Worm (Caenorhabditis elegans) whole organism, midembryonic: ENCODE measurements around the gene pfd-1.

ENCODE experiments used
- T22C8.4 ChIP-seq: fragments of 200-800 bp; sonication (Bioruptor generic); IDR thresholded peaks from 2 replicates; pipeline ENCODE4 v1.3.6; 2022; ENCODE audit warnings: missing genetic modification characterization, missing compliant biosample characterization
- cog-1 ChIP-seq: sonication (generic microtip); optimal IDR thresholded peaks from 2 replicates; lab custom pipeline; 2016; ENCODE audit warnings: missing genetic modification characterization, missing compliant biosample characterization
- flt-1 ChIP-seq: fragments of 200-800 bp; sonication (Bioruptor generic); IDR thresholded peaks from 2 replicates; pipeline ENCODE4 v1.3.6; 2022; ENCODE audit warnings: missing genetic modification characterization, missing compliant biosample characterization
- klf-2 ChIP-seq: fragments of 200-800 bp; sonication (Bioruptor generic); conservative IDR thresholded peaks from 2 replicates; pipeline ENCODE4 v1.3.6; 2022; ENCODE audit warnings: missing genetic modification reagents, missing genetic modification characterization, missing compliant biosample characterization
- med-1 ChIP-seq: sonication (generic microtip); optimal IDR thresholded peaks from 2 replicates; lab custom pipeline; 2017; ENCODE audit warnings: missing genetic modification characterization, mild to moderate bottlenecking, missing compliant biosample characterization, antibody characterized with exemption, missing genetic modification reagents; ENCODE audit not compliant: insufficient read depth
- ref-1 ChIP-seq: fragments of 200-800 bp; sonication (Bioruptor generic); conservative IDR thresholded peaks from 2 replicates; pipeline ENCODE4 v1.3.6; 2022; ENCODE audit warnings: missing genetic modification reagents, missing genetic modification characterization, missing compliant biosample characterization
- tab-1 ChIP-seq: fragments of 200-800 bp; sonication (Bioruptor generic); IDR thresholded peaks from 2 replicates; pipeline ENCODE4 v1.3.6; 2022; ENCODE audit warnings: missing genetic modification characterization, missing compliant biosample characterization
- ztf-23 ChIP-seq: fragments of 200-800 bp; sonication (Bioruptor generic); IDR thresholded peaks from 2 replicates; pipeline ENCODE4 v1.3.6; 2022; ENCODE audit warnings: missing genetic modification reagents, missing genetic modification characterization, missing compliant biosample characterization
- ztf-29 ChIP-seq: fragments of 200-800 bp; sonication (Bioruptor generic); IDR thresholded peaks from 2 replicates; pipeline ENCODE4 v1.3.6; 2022; ENCODE audit warnings: missing genetic modification reagents, missing genetic modification characterization, missing compliant biosample characterization

Gene pfd-1

DNA sequence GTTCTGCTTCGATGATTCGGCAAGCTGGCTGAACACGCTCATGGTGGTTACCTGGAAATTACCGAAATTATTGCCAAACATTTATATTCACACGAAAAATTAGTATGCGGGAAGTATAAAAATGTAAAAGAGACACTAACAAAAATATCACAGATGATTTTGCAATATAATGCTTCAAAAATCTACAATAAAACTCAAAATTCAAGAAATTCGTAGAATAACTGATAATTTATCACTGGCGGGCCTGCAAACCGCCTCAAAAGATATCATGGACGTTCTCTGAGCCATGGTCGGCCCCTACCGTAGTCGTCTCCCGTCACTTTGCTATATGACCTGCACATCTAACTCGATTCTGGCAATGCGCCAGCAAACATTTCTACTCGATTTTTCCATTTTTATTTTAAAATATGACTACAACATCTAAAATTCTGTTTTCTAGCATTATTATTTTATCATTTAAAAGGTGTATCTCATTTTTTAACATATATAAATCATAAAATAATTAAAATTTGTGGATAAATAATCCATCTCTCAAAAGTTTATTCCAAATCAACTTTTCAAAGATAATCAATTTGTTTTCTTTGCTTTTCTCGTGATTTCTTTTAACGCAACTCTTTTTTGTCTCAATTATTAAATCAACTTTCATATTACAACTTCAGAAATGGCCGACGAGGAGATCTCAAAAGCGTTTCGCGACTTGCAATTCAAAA is at the start of gene pfd-1, which contains the start of gene F01G4.6:
pfd-1 (plus strand) TSS at position 660 of the 710 bp plus-strand sequence.
F01G4.6 (minus strand) TSS at position 51 of the 710 bp plus-strand sequence.
- 0 out of 2 replicates have a peak, but pooled peaks have one; percentile 39 for TF ChIP-seq flt-1 (GFP tag; lab: Robert Waterston, UW)
- peak; percentile 68 for TF ChIP-seq ztf-23 (GFP tag; lab: Robert Waterston, UW)
- TF ChIP-seq klf-2 = no peak

DNA sequence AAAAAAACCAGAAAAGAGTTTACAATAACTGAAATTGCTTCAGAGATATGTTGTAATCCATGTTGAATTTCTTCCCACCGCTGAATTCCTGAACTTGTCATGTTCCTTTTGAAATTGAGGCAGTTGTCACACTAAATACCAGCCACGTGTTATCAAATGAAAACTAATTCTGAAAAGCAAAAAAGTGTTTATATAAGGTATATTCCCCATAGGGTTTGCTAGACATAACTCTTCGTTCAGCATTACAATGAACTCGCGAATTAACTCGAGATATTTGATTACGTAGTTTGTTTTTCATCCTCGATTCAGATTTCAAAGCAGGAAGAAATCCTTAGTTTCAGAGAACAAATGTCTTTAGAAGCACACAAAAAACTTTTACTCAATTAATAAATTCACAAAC is 49.6 kb upstream of the pfd-1 start, which contains the start of gene str-3:
str-3 (minus strand) TSS at position 101 of the 400 bp plus-strand sequence.
- TF ChIP-seq ztf-29 (GFP tag; lab: Robert Waterston, UW) (no peak), klf-2 (no peak), flt-1 (GFP tag; lab: Robert Waterston, UW) (no peak), cog-1 (tag; lab: Kevin White, UChicago) (no peak)

DNA sequence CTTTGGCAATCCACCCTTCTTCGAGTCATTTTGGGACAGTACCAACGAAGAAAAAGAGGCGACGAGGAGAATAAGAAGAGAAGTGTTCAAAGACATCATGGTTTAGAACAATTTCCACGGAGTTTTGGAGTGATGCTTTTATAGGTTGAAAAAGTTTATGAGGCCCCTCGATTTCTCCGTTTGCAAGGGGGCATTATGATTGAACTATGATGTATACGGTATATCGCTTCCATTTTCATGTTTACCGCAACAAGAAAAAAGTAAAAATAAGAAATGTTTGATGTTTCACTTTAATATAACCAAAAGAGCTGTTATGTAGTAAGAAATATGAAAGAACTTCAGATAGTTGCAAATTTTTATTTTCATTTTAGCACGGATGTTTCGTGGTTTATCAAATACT is 48.5 kb upstream of the pfd-1 start, which contains the start of gene srlf-18:
srlf-18 (minus strand) TSS at position 101 of the 400 bp plus-strand sequence.
- TF ChIP-seq klf-2 (no peak), med-1 (GFP tag; lab: Kevin White, UChicago) (no peak), tab-1 (GFP tag; lab: Robert Waterston, UW) (no peak), ref-1 (no peak), cog-1 (tag; lab: Kevin White, UChicago) (no peak), ztf-23 (GFP tag; lab: Robert Waterston, UW) (no peak), flt-1 (GFP tag; lab: Robert Waterston, UW) (no peak), T22C8.4 (GFP tag; lab: Robert Waterston, UW) (no peak), ztf-29 (GFP tag; lab: Robert Waterston, UW) (no peak)

- no peak for TF ChIP-seq ztf-29 (GFP tag; lab: Robert Waterston, UW)
- TF ChIP-seq klf-2 = no peak
- TF ChIP-seq med-1 (GFP tag; lab: Kevin White, UChicago) = no peak
- no peak for TF ChIP-seq tab-1 (GFP tag; lab: Robert Waterston, UW)
- no peak for TF ChIP-seq T22C8.4 (GFP tag; lab: Robert Waterston, UW)
- no peak for TF ChIP-seq flt-1 (GFP tag; lab: Robert Waterston, UW)
- TF ChIP-seq ztf-23 (GFP tag; lab: Robert Waterston, UW) = no peak
- TF ChIP-seq cog-1 (tag; lab: Kevin White, UChicago) = no peak
- TF ChIP-seq ref-1 = no peak
These were observed 47.3 kb upstream of the pfd-1 start, which contains the start of gene srlf-17 for ce11 chrIV:11102608-11103007. srlf-17 (minus strand) TSS chrIV:11102708.

- TF ChIP-seq med-1 (GFP tag; lab: Kevin White, UChicago) (no peak), tab-1 (GFP tag; lab: Robert Waterston, UW) (no peak), ztf-29 (GFP tag; lab: Robert Waterston, UW) (no peak), ref-1 (no peak), klf-2 (no peak), ztf-23 (GFP tag; lab: Robert Waterston, UW) (no peak), T22C8.4 (GFP tag; lab: Robert Waterston, UW) (no peak), cog-1 (tag; lab: Kevin White, UChicago) (no peak), flt-1 (GFP tag; lab: Robert Waterston, UW) (no peak)
These were observed 46.4 kb upstream of the pfd-1 start for ce11 chrIV:11103501-11103900.

- TF ChIP-seq med-1 (GFP tag; lab: Kevin White, UChicago) (no peak), T22C8.4 (GFP tag; lab: Robert Waterston, UW) (no peak), klf-2 (no peak), cog-1 (tag; lab: Kevin White, UChicago) (no peak), ztf-23 (GFP tag; lab: Robert Waterston, UW) (no peak), ztf-29 (GFP tag; lab: Robert Waterston, UW) (no peak), flt-1 (GFP tag; lab: Robert Waterston, UW) (no peak), ref-1 (no peak), tab-1 (GFP tag; lab: Robert Waterston, UW) (no peak)
These were observed 44.2 kb upstream of the pfd-1 start, which contains the start of gene srlf-24 for ce11 chrIV:11105724-11106123. srlf-24 (minus strand) TSS chrIV:11105824.

ce11 chrIV:11109771-11110170 is 40.1 kb upstream of the pfd-1 start, which contains the start of gene pigk-1:
pigk-1 (minus strand) TSS chrIV:11110018.
- TF ChIP-seq cog-1 (tag; lab: Kevin White, UChicago) (no peak), klf-2 (no peak), ztf-29 (GFP tag; lab: Robert Waterston, UW) (no peak), med-1 (GFP tag; lab: Kevin White, UChicago) (no peak), T22C8.4 (GFP tag; lab: Robert Waterston, UW) (no peak), tab-1 (GFP tag; lab: Robert Waterston, UW) (no peak), ztf-23 (GFP tag; lab: Robert Waterston, UW) (no peak), flt-1 (GFP tag; lab: Robert Waterston, UW) (no peak), ref-1 (no peak)

- TF ChIP-seq klf-2 (no peak), ztf-23 (GFP tag; lab: Robert Waterston, UW) (no peak), flt-1 (GFP tag; lab: Robert Waterston, UW) (no peak), T22C8.4 (GFP tag; lab: Robert Waterston, UW) (no peak), ref-1 (no peak), cog-1 (tag; lab: Kevin White, UChicago) (no peak)
These were observed 38.8 kb upstream of the pfd-1 start, which contains the start of gene rps-5 for ce11 chrIV:11110995-11111619. rps-5 (minus strand) TSS chrIV:11111045.

DNA sequence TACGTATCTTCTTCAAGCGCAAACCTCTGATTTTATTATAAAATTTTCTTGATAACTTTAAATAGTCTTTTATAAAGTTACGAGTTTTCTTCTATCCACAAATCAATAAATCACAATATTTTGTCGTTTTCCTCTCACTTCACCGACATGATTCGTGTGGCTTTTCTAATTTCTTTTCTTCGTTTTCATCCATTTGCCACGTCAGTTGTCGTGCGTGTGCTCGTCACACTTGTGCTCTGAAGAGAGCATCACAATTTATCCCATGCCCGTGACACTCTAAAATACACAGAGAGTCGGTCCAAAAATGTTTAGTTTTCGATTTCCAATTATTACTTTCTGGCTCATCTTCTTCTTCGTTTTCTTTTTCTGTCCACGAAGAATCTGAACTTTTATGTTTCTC is 38.0 kb upstream of the pfd-1 start:
- TF ChIP-seq flt-1 (GFP tag; lab: Robert Waterston, UW) = no peak
- no peak for TF ChIP-seq klf-2
- TF ChIP-seq cog-1 (tag; lab: Kevin White, UChicago) = no peak
- no peak for TF ChIP-seq tab-1 (GFP tag; lab: Robert Waterston, UW)
- TF ChIP-seq med-1 (GFP tag; lab: Kevin White, UChicago) = no peak
- no peak for TF ChIP-seq ztf-23 (GFP tag; lab: Robert Waterston, UW)
- no peak for TF ChIP-seq ref-1
- TF ChIP-seq ztf-29 (GFP tag; lab: Robert Waterston, UW) = no peak
- no peak for TF ChIP-seq T22C8.4 (GFP tag; lab: Robert Waterston, UW)
